Fruit fly (Drosophila melanogaster) ovary, adult (tissue): ENCODE data around the gene slf.
A peak's percentile ranks its signal among the peaks of the same experiment; 100 is the strongest.

Source experiments
- CG17801 ChIP-seq: fragments of 200-800 bp; optimal IDR thresholded peaks from 2 replicates; lab custom pipeline; 2019; ENCODE audit warnings: missing biosample characterization, mild to moderate bottlenecking, missing genetic modification characterization, moderate library complexity; ENCODE audit not compliant: partially characterized antibody

slf gene

DNA sequence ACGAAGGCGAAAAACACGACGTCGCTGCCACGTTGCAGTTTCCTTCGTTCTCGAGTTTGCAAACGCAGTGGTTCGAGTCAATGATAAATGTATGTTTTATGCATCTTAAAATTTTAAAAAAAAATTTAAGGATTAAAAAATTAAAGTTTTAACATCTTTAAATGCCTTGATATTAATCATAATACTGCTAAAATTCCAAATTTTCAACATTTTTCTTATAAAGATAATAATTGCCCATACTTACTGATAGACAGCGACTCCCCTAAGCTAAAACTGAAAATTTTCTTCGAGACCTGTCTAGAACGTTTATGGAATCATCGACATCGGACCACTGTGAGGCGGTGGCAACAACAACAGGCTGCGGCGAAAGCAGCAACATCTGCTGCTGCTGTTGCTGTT is 19.6 kb upstream of the slf start:
- TF ChIP-seq CG17801 (GFP tag; lab: Kevin White, UChicago): no peak

DNA sequence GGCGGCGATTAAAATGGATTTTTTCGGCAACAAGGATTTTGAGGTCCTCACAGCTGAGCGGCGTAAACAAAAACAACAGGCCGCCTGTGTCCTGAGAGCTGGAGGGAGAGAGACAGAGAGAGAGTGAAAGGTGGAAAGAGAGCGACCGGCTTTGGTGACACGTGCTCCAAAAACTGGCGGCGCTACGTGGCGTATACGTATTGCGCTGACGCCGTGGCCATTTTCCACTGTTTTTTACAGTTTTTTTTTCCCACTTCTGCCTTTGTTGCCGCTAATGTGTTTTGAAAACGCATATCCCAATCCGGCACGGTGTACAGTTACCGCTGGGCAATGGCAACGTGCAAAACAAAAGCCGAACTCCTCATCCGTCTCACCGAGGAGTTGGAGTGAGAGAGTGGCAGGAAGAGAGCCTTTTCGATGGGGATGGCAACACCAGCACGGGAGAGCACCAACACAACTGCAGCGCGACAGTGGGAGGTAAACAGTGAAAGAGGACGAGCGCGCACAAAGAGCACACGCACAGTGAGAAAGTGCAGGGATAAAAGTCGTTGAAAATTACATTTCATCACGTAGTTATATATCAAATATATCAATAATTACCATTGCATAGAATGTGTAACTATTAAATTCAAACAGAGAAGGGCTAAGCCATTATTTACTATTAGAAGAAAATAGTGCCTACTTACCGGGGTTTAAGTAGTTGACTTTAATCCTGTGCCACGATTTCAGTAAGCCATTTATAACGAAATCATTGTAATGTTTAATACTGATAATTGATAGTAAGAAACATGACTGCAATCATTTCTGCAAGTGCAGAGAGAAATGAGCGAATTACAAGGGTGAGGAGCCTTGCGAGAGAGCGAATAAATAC is 19.0 kb upstream of the slf start:
- no peak for TF ChIP-seq CG17801 (GFP tag; lab: Kevin White, UChicago)

DNA sequence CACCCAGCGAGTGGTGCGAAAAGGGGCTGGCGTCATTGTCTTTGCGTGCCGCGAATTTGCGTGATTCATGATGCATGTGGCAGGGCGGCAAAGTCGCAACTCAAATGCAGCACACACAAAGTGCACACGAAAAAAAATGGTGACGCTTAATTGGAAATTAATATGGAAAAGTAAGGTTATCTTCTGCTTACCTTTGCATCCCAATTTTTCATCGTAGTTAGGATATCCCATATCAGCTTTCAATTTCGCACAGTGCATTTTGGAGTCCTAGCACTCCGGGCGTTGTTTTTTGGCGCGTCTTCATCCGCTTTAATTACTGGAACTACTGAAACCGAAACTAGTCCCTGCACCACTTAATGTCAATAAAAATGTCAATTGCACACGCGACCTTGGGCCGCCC is 18.3 kb upstream of the slf start:
- no peak for TF ChIP-seq CG17801 (GFP tag; lab: Kevin White, UChicago)

DNA sequence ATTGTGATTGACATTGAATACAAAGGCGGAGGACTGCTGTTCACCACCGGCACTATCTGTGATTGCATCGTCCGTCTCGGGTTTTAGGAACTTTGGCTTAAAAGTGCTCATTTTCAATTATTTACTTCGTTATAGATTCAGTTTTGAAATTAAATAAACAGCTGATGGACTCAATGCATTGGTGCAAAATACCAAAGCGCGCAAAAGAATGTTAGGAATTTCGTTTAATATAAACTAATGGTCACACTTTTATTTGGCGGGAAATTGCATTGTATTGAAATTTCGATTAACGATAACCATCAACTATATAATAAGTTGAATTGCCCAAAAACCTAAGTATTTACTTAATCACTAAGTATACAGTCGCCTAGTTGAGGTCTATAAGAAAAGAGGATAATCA is 16.3 kb upstream of the slf start, which contains the start of gene CG3225:
Gene CG3225, minus strand, starts transcription at position 190 of the 400 bp plus-strand sequence.
- no peak for TF ChIP-seq CG17801 (GFP tag; lab: Kevin White, UChicago)

DNA sequence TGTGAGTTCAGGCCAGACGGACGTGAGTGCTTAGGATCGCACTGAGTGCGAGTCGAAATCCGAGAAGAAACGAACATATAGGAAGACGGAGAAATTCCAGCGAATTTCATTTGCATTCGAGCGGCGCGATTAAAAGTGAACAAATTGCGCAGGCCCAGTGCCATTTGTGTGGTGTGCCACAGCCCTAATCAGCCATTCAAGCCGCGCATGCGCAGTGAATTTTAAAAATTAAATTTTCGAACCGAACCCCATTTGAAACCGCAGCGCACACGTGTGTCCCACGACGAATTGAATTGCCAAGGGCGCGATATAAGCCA is 11.3 kb upstream of the slf start:
- no peak for TF ChIP-seq CG17801 (GFP tag; lab: Kevin White, UChicago)

DNA sequence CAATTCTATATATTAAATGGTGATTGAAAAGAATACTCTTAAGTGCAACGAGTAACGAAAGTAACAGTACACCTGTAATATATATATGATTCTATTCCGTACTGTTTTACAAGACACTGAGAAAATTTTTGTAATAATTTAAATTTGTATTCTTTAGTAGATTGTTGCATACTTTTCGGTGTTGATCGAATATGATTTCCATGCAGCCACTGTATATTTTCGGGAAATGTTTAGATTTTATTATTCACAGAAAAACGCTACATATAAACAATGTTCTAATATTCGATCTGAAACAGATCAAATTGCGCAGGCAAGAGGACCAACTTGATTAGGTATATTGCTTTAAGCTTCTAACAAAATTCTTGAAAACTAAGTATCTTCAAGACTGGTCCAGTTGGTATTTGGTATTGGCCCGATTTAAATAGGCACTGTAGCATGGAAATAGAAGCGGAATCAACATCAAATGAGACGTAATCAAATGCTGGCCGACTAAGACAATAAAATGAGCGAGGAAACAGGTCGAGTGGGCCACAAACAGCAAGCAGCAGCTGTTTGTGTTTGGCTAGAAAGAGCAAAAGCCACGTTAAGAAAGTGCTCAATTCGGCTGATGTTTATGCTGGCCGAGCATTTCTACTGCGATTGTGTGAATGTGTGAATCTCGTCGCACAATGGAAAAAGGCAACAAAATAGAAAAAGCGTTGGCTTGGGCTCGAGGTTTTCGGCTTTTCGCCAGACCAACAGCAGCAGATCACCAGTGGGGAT is 10.7 kb upstream of the slf start, which contains the start of gene CG15629:
Gene CG15629, plus strand, starts transcription at position 749 of the 762 bp plus-strand sequence.
- TF ChIP-seq CG17801 (GFP tag; lab: Kevin White, UChicago): no peak

DNA sequence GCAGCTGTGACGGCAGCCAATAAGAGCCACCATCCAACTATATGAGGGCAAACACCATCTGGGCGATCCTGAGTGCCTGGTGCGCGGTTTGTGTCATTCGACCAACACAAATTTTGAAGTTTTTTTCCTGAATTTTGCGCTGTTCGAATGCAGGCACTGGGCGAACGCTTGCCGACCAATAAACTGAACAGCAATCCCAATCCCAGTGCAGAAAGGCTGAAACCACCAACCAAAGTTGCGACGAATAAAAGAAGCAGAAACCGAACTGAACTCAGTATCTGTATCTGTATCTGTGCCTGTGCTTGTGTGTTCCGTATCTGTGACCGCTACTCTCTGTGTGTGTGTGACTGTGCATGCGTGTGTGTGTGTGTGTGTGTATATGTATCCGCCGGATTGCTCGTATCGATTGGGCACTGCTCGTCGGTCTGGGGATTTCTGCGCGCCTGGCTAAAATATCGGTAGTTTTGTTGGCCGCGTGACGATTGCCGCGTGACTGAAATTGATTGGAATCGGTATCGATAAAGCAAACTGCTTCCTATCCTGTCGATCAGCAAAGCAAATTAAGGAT is 9.9 kb upstream of the slf start:
- TF ChIP-seq CG17801 (GFP tag; lab: Kevin White, UChicago): no peak

DNA sequence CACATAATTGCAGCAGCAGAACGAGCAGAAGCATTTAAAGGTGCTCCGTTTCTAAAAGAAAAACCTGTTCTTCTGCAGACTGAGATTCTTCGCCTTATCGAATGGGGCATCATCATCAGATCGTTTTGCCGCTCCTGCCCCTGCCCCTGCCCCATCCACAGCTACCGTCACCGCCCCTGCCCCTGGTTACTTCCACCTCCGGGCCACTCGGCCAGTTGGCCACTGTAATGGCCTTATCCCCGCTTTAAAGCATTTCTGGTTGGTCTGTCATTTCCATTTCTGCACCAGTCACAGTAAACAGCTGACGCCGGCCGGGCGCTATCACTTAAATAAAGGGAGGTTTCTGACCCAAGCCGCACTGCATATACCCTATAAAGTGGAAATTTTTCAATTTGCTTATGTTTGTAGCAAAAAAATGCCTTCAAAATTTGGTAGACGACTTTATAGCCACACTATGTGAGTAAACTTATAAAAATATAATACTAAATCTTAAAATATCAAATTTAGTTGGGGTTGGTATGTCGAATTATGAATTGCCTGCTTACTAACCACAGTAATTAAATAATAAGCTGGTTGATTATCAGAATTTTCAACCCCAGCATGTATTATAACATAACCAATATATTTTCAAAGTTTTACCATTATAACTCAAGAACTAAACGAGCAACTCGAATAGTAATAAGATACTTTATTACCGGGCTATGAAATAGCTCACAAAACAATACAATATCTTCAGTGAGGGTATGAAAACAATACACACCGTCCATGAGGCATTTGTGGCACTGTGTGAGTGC is 9.2 kb upstream of the slf start:
- no peak for TF ChIP-seq CG17801 (GFP tag; lab: Kevin White, UChicago)

DNA sequence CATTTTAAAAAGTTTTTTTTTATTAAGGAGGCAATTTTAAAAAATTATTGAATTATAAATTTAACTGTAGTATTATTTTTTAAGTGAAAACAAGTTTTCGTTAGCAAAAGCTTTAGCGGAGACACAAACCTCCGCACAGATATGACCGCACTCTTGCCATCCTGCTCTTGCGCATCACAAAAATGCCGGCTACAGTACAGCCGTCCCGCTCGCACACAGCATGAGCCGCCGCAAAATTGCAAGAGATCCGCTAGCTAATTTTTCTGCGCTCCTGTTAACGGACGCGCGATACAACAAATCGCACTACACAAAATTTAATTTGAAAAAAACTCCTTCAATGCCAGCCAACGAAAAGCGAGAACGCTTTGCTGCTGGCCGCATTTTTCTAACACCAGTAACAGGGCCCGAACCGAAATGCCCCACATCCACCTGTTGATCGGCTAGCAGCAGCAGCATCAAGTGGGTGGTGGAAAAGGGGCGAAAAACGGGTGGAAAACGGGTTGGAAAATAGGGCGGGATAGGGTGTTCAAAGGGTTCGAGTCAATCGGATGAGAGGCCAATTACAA is 8.4 kb upstream of the slf start:
- TF ChIP-seq CG17801 (GFP tag; lab: Kevin White, UChicago): peak; percentile 62

DNA sequence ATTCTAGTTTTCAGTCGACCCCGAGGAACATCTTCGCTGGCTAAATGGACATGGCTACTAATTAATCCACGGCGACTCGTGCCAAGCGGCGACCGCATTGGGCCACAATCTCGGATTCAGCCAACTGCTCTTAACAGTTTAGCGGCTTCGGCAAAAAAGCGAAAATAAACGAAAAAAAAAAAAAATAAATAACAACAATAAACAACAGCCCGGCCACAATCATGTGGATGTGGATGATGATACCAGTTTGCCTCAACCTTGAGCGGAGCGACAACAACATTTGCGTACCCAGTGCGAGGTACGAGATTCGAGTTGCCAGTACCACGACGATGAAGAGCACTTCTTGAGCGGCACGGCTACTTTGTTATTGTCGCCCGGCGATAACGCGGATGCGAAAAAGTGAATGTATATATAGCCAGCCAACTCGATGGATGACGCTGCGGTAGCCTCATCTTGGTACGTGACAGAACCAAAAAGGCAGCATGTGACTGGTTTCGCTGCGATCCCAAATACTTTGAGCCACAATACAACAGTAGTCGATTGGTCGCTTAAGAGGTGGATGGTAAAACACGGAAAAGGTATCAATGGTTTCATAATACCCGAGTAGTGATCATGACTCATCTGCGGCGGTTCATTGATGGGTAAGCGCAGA is 6.4 kb upstream of the slf start:
- no peak for TF ChIP-seq CG17801 (GFP tag; lab: Kevin White, UChicago)

DNA sequence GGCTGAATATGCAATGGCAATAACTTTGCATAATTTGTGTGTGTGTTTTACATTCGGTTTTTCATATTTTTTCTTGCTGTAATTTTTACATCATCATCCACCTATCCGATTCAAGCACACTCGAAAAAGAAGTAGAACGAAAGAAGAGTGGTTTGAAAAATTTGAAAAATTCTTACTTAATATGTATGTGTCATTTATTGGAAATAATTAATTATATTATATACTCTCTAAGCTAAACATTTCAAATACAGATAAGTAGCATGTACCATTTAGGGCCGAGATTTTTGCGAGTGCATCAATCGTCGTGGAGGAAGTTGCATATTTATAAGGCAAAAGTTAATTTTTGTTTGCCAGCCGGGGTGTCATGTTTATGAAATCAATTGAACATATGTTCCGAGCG is 4.4 kb upstream of the slf start:
- TF ChIP-seq CG17801 (GFP tag; lab: Kevin White, UChicago): no peak

DNA sequence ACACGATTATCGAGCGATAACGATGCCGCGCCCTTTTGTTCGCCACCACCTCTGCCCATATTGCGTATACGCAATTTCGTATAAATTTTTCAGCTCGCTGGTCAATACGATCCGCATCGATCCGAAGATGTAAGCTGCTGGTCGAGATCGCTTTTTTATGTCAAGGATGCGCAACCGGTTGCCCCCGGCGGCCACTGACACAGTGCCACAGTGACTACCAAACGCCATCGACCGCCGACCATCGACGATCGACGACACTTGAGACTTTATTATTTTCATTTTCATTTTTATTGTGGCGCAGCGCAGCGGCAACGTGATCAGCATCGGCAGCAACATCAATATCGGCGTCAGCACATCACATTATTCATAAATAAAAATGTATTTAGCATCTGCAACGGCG is 1.7 kb downstream of the slf start:
- TF ChIP-seq CG17801 (GFP tag; lab: Kevin White, UChicago): no peak

DNA sequence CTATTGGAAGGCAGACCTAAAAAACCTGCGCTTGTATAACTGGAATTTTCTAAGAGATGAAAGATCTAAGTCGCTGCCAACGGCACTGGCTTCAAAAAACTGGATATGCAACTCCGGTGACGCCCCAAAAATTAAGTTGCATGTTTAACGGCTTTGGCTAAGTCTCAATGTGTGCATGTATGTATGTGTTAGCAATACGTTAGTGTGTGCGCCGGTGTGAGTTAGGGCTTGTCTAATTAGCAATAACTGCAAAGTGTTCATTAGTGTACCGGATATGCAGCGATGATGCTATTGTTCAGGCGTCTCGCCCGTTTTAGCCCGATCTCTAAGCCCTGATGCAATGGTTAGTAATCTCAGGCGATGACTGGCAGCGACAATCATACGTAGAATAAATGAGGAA is 2.8 kb downstream of the slf start:
- TF ChIP-seq CG17801 (GFP tag; lab: Kevin White, UChicago): no peak

DNA sequence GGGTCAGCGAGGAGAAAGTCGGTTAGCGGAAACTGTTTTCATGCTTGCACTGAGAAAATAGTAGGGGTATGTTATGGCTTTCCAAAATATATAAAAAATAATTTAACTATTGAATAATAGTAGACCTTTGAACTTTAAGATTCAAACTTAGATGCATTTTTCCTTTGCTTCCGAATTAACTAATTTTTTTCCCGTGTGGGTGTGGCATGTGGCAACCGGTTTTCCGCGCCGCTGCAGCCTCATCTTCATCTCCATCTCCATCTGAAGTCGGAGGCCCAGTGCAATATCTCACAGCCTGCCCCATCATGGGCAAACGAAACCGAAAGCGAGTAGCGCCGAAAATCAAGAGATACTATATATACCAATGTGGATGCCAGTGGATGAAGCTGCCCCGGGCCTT is 4.1 kb downstream of the slf start:
- no peak for TF ChIP-seq CG17801 (GFP tag; lab: Kevin White, UChicago)
